Fruit fly (Drosophila melanogaster) Kc167 (cell line): ENCODE results near the gene MED7.

Experiments used
- Myc ChIP-seq: fragments of >200 bp; optimal IDR thresholded peaks from 2 replicates; lab custom pipeline; 2017; ENCODE audit warnings: missing external identifiers
- h ChIP-seq: fragments of >200 bp; optimal IDR thresholded peaks from 3 replicates; lab custom pipeline; 2018; ENCODE audit warnings: missing external identifiers
- psq ChIP-seq: fragments of >200 bp; optimal IDR thresholded peaks from 2 replicates; lab custom pipeline; 2017; ENCODE audit warnings: missing external identifiers
- ttk ChIP-seq: sonication (Bioruptor generic); optimal IDR thresholded peaks from 2 replicates; lab custom pipeline; 2017; ENCODE audit warnings: missing external identifiers

dm6 chr3R:10777274-10777673, 16.4 kb upstream of the MED7 start, which contains the start of the genes CG45076, CG45078 and fau:
- TF ChIP-seq psq (no peak), h (no peak), Myc (no peak), ttk (no peak)
